Worm (Caenorhabditis elegans) whole organism, L1 larva: ENCODE measurements around the gene sre-50.

Experiments used
- blmp-1 ChIP-seq: fragments of 150-350 bp; optimal IDR thresholded peaks from 2 replicates; lab custom pipeline; 2014; ENCODE audit warnings: missing biosample characterization, missing genetic modification characterization
- ces-1 ChIP-seq: fragments of 150-350 bp; optimal IDR thresholded peaks from 2 replicates; lab custom pipeline; 2014; ENCODE audit warnings: missing biosample characterization, missing genetic modification reagents, missing genetic modification characterization
- elt-3 ChIP-seq, 6 experiments: fragments of 150-350 bp in 1 of 6; sonication (generic microtip); optimal IDR thresholded peaks; 2 replicates each; lab custom pipeline; 2017 to 2018; ENCODE audit warnings: missing biosample characterization in 6 of 6, missing genetic modification characterization in 6 of 6, inconsistent platforms in 1 of 6
- fkh-10 ChIP-seq: sonication (generic microtip); optimal IDR thresholded peaks from 2 replicates; lab custom pipeline; 2017; ENCODE audit warnings: missing biosample characterization, missing genetic modification reagents, missing genetic modification characterization
- mab-9 ChIP-seq: fragments of 200-800 bp; sonication (Bioruptor generic); IDR thresholded peaks from 2 replicates; pipeline ENCODE4 v1.3.6; 2022; ENCODE audit warnings: missing genetic modification reagents, missing genetic modification characterization, missing compliant biosample characterization
- mep-1 ChIP-seq: fragments of 150-350 bp; optimal IDR thresholded peaks from 2 replicates; lab custom pipeline; 2014; ENCODE audit warnings: missing biosample characterization, missing genetic modification characterization
- nhr-20 ChIP-seq: sonication (generic microtip); optimal IDR thresholded peaks from 2 replicates; lab custom pipeline; 2016; ENCODE audit warnings: mild to moderate bottlenecking, missing genetic modification characterization, missing compliant biosample characterization
- pag-3 ChIP-seq: sonication (generic microtip); optimal IDR thresholded peaks from 2 replicates; lab custom pipeline; 2017; ENCODE audit warnings: missing genetic modification characterization, mild to moderate bottlenecking, missing compliant biosample characterization, antibody characterized with exemption, borderline replicate concordance; ENCODE audit not compliant: insufficient read depth
- swsn-7 ChIP-seq: sonication (generic microtip); optimal IDR thresholded peaks from 2 replicates; lab custom pipeline; 2016; ENCODE audit warnings: missing genetic modification characterization, missing compliant biosample characterization
- unc-62 ChIP-seq: fragments of 150-350 bp; optimal IDR thresholded peaks from 2 replicates; lab custom pipeline; 2014; ENCODE audit warnings: missing biosample characterization, missing genetic modification reagents, missing genetic modification characterization

DNA sequence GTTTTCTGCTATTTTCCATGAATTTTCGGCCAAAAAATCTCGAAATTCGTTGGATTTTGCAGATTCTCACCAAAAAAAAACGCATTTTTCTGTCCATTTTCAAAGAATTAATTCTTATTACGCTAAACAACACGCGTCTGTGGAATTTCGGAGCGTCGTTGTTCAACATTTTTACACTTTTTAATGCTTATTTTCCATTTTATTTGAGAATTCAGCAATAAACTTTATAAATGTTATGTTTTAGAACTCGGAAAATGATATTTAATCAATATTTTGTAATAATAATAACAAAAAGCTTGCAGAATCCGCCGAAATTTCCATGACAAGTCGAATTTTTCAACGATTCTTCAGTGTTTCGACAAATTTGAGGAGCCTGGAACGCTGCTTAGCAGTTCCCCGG is 23.0 kb upstream of the sre-50 start, which contains the start of gene ife-5:
- TF ChIP-seq pag-3: no peak
- no peak for TF ChIP-seq unc-62 (GFP tag; lab: Kevin White, UChicago)
- TF ChIP-seq ces-1 (GFP tag; lab: Kevin White, UChicago): no peak
- no peak for TF ChIP-seq elt-3 (tag; optimal IDR thresholded peaks at IDR 0.05; lab: Kevin White, UChicago)
- TF ChIP-seq swsn-7: no peak
- no peak for TF ChIP-seq fkh-10 (GFP tag; lab: Kevin White, UChicago)
- no peak for TF ChIP-seq blmp-1 (tag; lab: Kevin White, UChicago)
- no peak for TF ChIP-seq nhr-20 (tag; lab: Kevin White, UChicago)
- no peak for TF ChIP-seq mep-1 (tag; lab: Kevin White, UChicago)
- TF ChIP-seq mab-9: no peak
